Worm (Caenorhabditis elegans) whole organism, mixed stage, embryonic: ENCODE data around the gene clec-123.

Source experiments
- M03D4.4 ChIP-seq: sonication (generic microtip); optimal IDR thresholded peaks from 2 replicates; lab custom pipeline; 2017; ENCODE audit warnings: mild to moderate bottlenecking, missing genetic modification characterization, missing compliant biosample characterization
- bed-3 ChIP-seq: fragments of 200-800 bp; sonication (Bioruptor generic); optimal IDR thresholded peaks from 3 replicates; lab custom pipeline; 2018; ENCODE audit warnings: mild to moderate bottlenecking, missing genetic modification characterization, moderate library complexity, missing compliant biosample characterization
- blmp-1 ChIP-seq: fragments of 150-350 bp; optimal IDR thresholded peaks from 2 replicates; lab custom pipeline; 2014; ENCODE audit warnings: missing biosample characterization, missing genetic modification characterization
- ceh-39 ChIP-seq: fragments of 150-350 bp; optimal IDR thresholded peaks from 2 replicates; lab custom pipeline; 2014; ENCODE audit warnings: missing biosample characterization, missing genetic modification characterization
- ceh-43 ChIP-seq: fragments of 200-800 bp; sonication (Bioruptor generic); optimal IDR thresholded peaks from 2 replicates; lab custom pipeline; 2018; ENCODE audit warnings: mild to moderate bottlenecking, missing genetic modification characterization, moderate library complexity, missing compliant biosample characterization
- ceh-83 ChIP-seq: fragments of 200-800 bp; sonication (Bioruptor generic); optimal IDR thresholded peaks from 2 replicates; lab custom pipeline; 2018; ENCODE audit warnings: mild to moderate bottlenecking, missing genetic modification characterization, missing compliant biosample characterization
- ces-1 ChIP-seq: fragments of 150-350 bp; optimal IDR thresholded peaks from 2 replicates; lab custom pipeline; 2014; ENCODE audit warnings: missing biosample characterization, missing genetic modification reagents, missing genetic modification characterization
- cnd-1 ChIP-seq: fragments of 200-800 bp; sonication (Bioruptor generic); optimal IDR thresholded peaks from 2 replicates; lab custom pipeline; 2018; ENCODE audit warnings: mild to moderate bottlenecking, missing genetic modification characterization, missing compliant biosample characterization
- drap-1 ChIP-seq: fragments of 200-800 bp; sonication (Bioruptor generic); optimal IDR thresholded peaks from 3 replicates; lab custom pipeline; 2018; ENCODE audit warnings: mild to moderate bottlenecking, missing genetic modification characterization, missing compliant biosample characterization
- elt-1 ChIP-seq: sonication (generic microtip); optimal IDR thresholded peaks from 2 replicates; lab custom pipeline; 2017; ENCODE audit warnings: missing genetic modification characterization, mild to moderate bottlenecking, missing compliant biosample characterization, antibody characterized with exemption, moderate library complexity, borderline replicate concordance; ENCODE audit not compliant: insufficient read depth
- elt-3 ChIP-seq: fragments of 150-350 bp; optimal IDR thresholded peaks from 2 replicates; lab custom pipeline; 2014; ENCODE audit warnings: missing biosample characterization, missing genetic modification characterization
- flh-1 ChIP-seq: fragments of 200-800 bp; sonication (Bioruptor generic); optimal IDR thresholded peaks from 2 replicates; lab custom pipeline; 2018; ENCODE audit warnings: mild to moderate bottlenecking, missing genetic modification characterization, moderate library complexity, missing compliant biosample characterization
- ham-2 ChIP-seq: fragments of 200-800 bp; sonication (Bioruptor generic); optimal IDR thresholded peaks from 2 replicates; lab custom pipeline; 2018; ENCODE audit warnings: mild to moderate bottlenecking, missing genetic modification characterization, missing compliant biosample characterization
- hlh-1 ChIP-seq: fragments of 150-350 bp; optimal IDR thresholded peaks from 2 replicates; lab custom pipeline; 2014; ENCODE audit warnings: missing biosample characterization, missing genetic modification reagents, missing genetic modification characterization
- lin-13 ChIP-seq: fragments of 150-350 bp; optimal IDR thresholded peaks from 2 replicates; lab custom pipeline; 2014; ENCODE audit warnings: missing biosample characterization, missing genetic modification characterization
- lin-32 ChIP-seq: fragments of 200-800 bp; sonication (Bioruptor generic); optimal IDR thresholded peaks from 2 replicates; lab custom pipeline; 2018; ENCODE audit warnings: mild to moderate bottlenecking, missing genetic modification characterization, missing compliant biosample characterization
- lsy-2 ChIP-seq: fragments of 150-350 bp; optimal IDR thresholded peaks from 2 replicates; lab custom pipeline; 2014; ENCODE audit warnings: missing biosample characterization, missing genetic modification characterization
- mab-5 ChIP-seq: fragments of 150-350 bp; optimal IDR thresholded peaks from 2 replicates; lab custom pipeline; 2014; ENCODE audit warnings: missing biosample characterization, missing genetic modification characterization
- mep-1 ChIP-seq: fragments of 150-350 bp; optimal IDR thresholded peaks from 2 replicates; lab custom pipeline; 2017; ENCODE audit warnings: missing biosample characterization, missing genetic modification reagents, missing genetic modification characterization, inconsistent platforms
- mls-2 ChIP-seq: sonication (generic microtip); optimal IDR thresholded peaks from 2 replicates; lab custom pipeline; 2016; ENCODE audit warnings: mild to moderate bottlenecking, missing genetic modification characterization, moderate library complexity, missing compliant biosample characterization
- nhr-12 ChIP-seq: fragments of 150-350 bp; optimal IDR thresholded peaks from 2 replicates; lab custom pipeline; 2014; ENCODE audit warnings: missing biosample characterization, missing genetic modification characterization
- nhr-2 ChIP-seq: fragments of 150-350 bp; optimal IDR thresholded peaks from 2 replicates; lab custom pipeline; 2014; ENCODE audit warnings: missing biosample characterization, missing genetic modification characterization
- nhr-237 ChIP-seq: fragments of 150-350 bp; optimal IDR thresholded peaks from 2 replicates; lab custom pipeline; 2014; ENCODE audit warnings: missing biosample characterization, missing genetic modification characterization
- nhr-76 ChIP-seq: sonication (generic microtip); optimal IDR thresholded peaks from 2 replicates; lab custom pipeline; 2017; ENCODE audit warnings: missing biosample characterization, missing genetic modification characterization
- pha-4 ChIP-seq: fragments of 150-350 bp; optimal IDR thresholded peaks from 2 replicates; lab custom pipeline; 2018; ENCODE audit warnings: missing biosample characterization, missing genetic modification reagents, missing genetic modification characterization
- sem-2 ChIP-seq: fragments of 200-800 bp; sonication (Bioruptor generic); optimal IDR thresholded peaks from 2 replicates; lab custom pipeline; 2018; ENCODE audit warnings: mild to moderate bottlenecking, missing genetic modification characterization, missing compliant biosample characterization
- snpc-4 ChIP-seq: fragments of 150-350 bp; optimal IDR thresholded peaks from 2 replicates; lab custom pipeline; 2014; ENCODE audit warnings: missing biosample characterization, missing genetic modification characterization
- sptf-1 ChIP-seq: sonication (generic microtip); optimal IDR thresholded peaks from 2 replicates; lab custom pipeline; 2017; ENCODE audit warnings: mild to moderate bottlenecking, missing genetic modification characterization, moderate library complexity, missing compliant biosample characterization
- tbx-8 ChIP-seq: fragments of 200-800 bp; sonication (Bioruptor generic); optimal IDR thresholded peaks from 2 replicates; lab custom pipeline; 2018; ENCODE audit warnings: mild to moderate bottlenecking, missing genetic modification characterization, moderate library complexity, missing compliant biosample characterization
- unc-120 ChIP-seq: sonication (generic microtip); optimal IDR thresholded peaks from 2 replicates; lab custom pipeline; 2017; ENCODE audit warnings: missing genetic modification characterization, missing compliant biosample characterization; ENCODE audit not compliant: poor library complexity, severe bottlenecking
- unc-39 ChIP-seq: fragments of 150-350 bp; optimal IDR thresholded peaks from 2 replicates; lab custom pipeline; 2014; ENCODE audit warnings: missing biosample characterization, missing genetic modification characterization
- unc-62 ChIP-seq: fragments of 150-350 bp; optimal IDR thresholded peaks from 2 replicates; lab custom pipeline; 2014; ENCODE audit warnings: missing biosample characterization, missing genetic modification reagents, missing genetic modification characterization
- ztf-11 ChIP-seq: fragments of 150-350 bp; optimal IDR thresholded peaks from 2 replicates; lab custom pipeline; 2014; ENCODE audit warnings: missing biosample characterization, missing genetic modification characterization

The clec-123 gene

ce11 chrII:3071012-3071749 is 42.9 kb upstream of the clec-123 start, which contains the start of gene Y25C1A.7:
Gene Y25C1A.7 (minus strand): TSS chrII:3071062.
- TF ChIP-seq nhr-76 (tag; lab: Kevin White, UChicago) (no peak), lsy-2 (tag; lab: Kevin White, UChicago) (no peak), elt-1 (tag; lab: Kevin White, UChicago) (no peak), hlh-1 (no peak), tbx-8 (GFP tag; lab: Kevin White, UChicago) (no peak), mab-5 (no peak), bed-3 (GFP tag; lab: Kevin White, UChicago) (no peak), M03D4.4 (tag; lab: Kevin White, UChicago) (no peak), unc-120 (tag; lab: Kevin White, UChicago) (no peak), cnd-1 (tag; lab: Kevin White, UChicago) (no peak), ceh-39 (no peak), sem-2 (no peak), unc-62 (GFP tag; lab: Kevin White, UChicago) (no peak), mls-2 (tag; lab: Kevin White, UChicago) (no peak), ceh-83 (GFP tag; lab: Kevin White, UChicago) (no peak), ces-1 (no peak), lin-13 (tag; lab: Kevin White, UChicago) (no peak), nhr-12 (tag; lab: Kevin White, UChicago) (no peak), blmp-1 (no peak), unc-39 (tag; lab: Kevin White, UChicago) (no peak)

- no peak for TF ChIP-seq mab-5
- TF ChIP-seq drap-1 (GFP tag; lab: Kevin White, UChicago): peak; percentile 68
- TF ChIP-seq lsy-2 (tag; lab: Kevin White, UChicago): peak; percentile 99
- TF ChIP-seq unc-120 (tag; lab: Kevin White, UChicago): peak; percentile 10
- no peak for TF ChIP-seq elt-3 (tag; lab: Kevin White, UChicago)
- peak; percentile 44 for TF ChIP-seq ceh-43 (GFP tag; lab: Kevin White, UChicago)
- peak; percentile 78 for TF ChIP-seq pha-4 (tag; lab: Kevin White, UChicago)
- TF ChIP-seq ceh-83 (GFP tag; lab: Kevin White, UChicago): peak; percentile 68
- TF ChIP-seq tbx-8 (GFP tag; lab: Kevin White, UChicago): peak; percentile 20
- no peak for TF ChIP-seq lin-32 (GFP tag; lab: Kevin White, UChicago)
- TF ChIP-seq lin-13 (tag; lab: Kevin White, UChicago): peak; percentile 70
- no peak for TF ChIP-seq ceh-39
- peak; percentile 44 for TF ChIP-seq mls-2 (tag; lab: Kevin White, UChicago)
- TF ChIP-seq hlh-1: no peak
- TF ChIP-seq ces-1: peak; percentile 76
- no peak for TF ChIP-seq nhr-2 (tag; lab: Kevin White, UChicago)
- peak; percentile 70 for TF ChIP-seq sptf-1 (tag; lab: Kevin White, UChicago)
- TF ChIP-seq elt-1 (tag; lab: Kevin White, UChicago): peak; percentile 31
- peak; percentile 26 for TF ChIP-seq nhr-237 (tag; lab: Kevin White, UChicago)
- peak; percentile 30 for TF ChIP-seq unc-62 (GFP tag; lab: Kevin White, UChicago)
- TF ChIP-seq ham-2: peak; percentile 7
- TF ChIP-seq mep-1 (tag; lab: Kevin White, UChicago): peak; percentile 49
- peak; percentile 59 for TF ChIP-seq bed-3 (GFP tag; lab: Kevin White, UChicago)
- TF ChIP-seq flh-1: no peak
Measured at ce11 chrII:3076915-3077314, 37.1 kb upstream of the clec-123 start, which contains the start of gene Y25C1A.8. Gene Y25C1A.8 (minus strand): TSS chrII:3076959.

ce11 chrII:3078496-3078895 is 35.5 kb upstream of the clec-123 start, which contains the start of gene copb-1:
Gene copb-1 (plus strand): TSS chrII:3078796.
- no peak for TF ChIP-seq unc-62 (GFP tag; lab: Kevin White, UChicago)
- no peak for TF ChIP-seq mab-5
- TF ChIP-seq mls-2 (tag; lab: Kevin White, UChicago): no peak
- TF ChIP-seq mep-1 (tag; lab: Kevin White, UChicago): no peak
- no peak for TF ChIP-seq flh-1
- TF ChIP-seq ceh-43 (GFP tag; lab: Kevin White, UChicago): no peak
- no peak for TF ChIP-seq blmp-1
- TF ChIP-seq ces-1: no peak

- TF ChIP-seq unc-39 (tag; lab: Kevin White, UChicago) (no peak), snpc-4 (tag; lab: Kevin White, UChicago) (no peak), ztf-11 (no peak), M03D4.4 (tag; lab: Kevin White, UChicago) (no peak), cnd-1 (tag; lab: Kevin White, UChicago) (no peak), nhr-76 (tag; lab: Kevin White, UChicago) (no peak), nhr-2 (tag; lab: Kevin White, UChicago) (no peak), flh-1 (no peak), lsy-2 (tag; lab: Kevin White, UChicago) (no peak), nhr-237 (tag; lab: Kevin White, UChicago) (no peak), elt-3 (tag; lab: Kevin White, UChicago) (no peak), unc-120 (tag; lab: Kevin White, UChicago) (no peak), sem-2 (no peak)
Measured at ce11 chrII:3087134-3087533, 26.9 kb upstream of the clec-123 start.
